Worm (Caenorhabditis elegans) whole organism, late embryonic: ENCODE measurements around the gene srx-131.

Source experiments
- F13H6.1 ChIP-seq: sonication (generic microtip); optimal IDR thresholded peaks from 2 replicates; lab custom pipeline; 2016; ENCODE audit warnings: missing genetic modification characterization, missing compliant biosample characterization
- K02D7.2 ChIP-seq: sonication (generic microtip); optimal IDR thresholded peaks from 2 replicates; lab custom pipeline; 2017; ENCODE audit warnings: mild to moderate bottlenecking, missing genetic modification characterization, missing compliant biosample characterization
- Y22D7AL.16 ChIP-seq: sonication (generic microtip); optimal IDR thresholded peaks from 2 replicates; lab custom pipeline; 2016; ENCODE audit warnings: missing genetic modification characterization, missing compliant biosample characterization
- ahr-1 ChIP-seq: sonication (generic microtip); optimal IDR thresholded peaks from 2 replicates; lab custom pipeline; 2016; ENCODE audit warnings: missing genetic modification characterization, missing compliant biosample characterization
- ama-1 ChIP-seq: fragments of 150-350 bp; optimal IDR thresholded peaks from 2 replicates; lab custom pipeline; 2014
- ceh-18 ChIP-seq: sonication (generic microtip); optimal IDR thresholded peaks from 2 replicates; lab custom pipeline; 2016; ENCODE audit warnings: missing genetic modification characterization, missing compliant biosample characterization
- ceh-19 ChIP-seq: fragments of 200-800 bp; sonication (Bioruptor generic); optimal IDR thresholded peaks from 2 replicates; lab custom pipeline; 2018; ENCODE audit warnings: mild to moderate bottlenecking, missing genetic modification characterization, missing compliant biosample characterization
- ets-4 ChIP-seq: sonication (generic microtip); optimal IDR thresholded peaks from 2 replicates; lab custom pipeline; 2016; ENCODE audit warnings: missing genetic modification characterization, missing compliant biosample characterization
- fkh-10 ChIP-seq: fragments of 150-350 bp; optimal IDR thresholded peaks from 2 replicates; lab custom pipeline; 2014; ENCODE audit warnings: missing biosample characterization, missing genetic modification reagents, missing genetic modification characterization
- hlh-15 ChIP-seq: sonication (generic microtip); optimal IDR thresholded peaks from 2 replicates; lab custom pipeline; 2016; ENCODE audit warnings: missing genetic modification characterization, missing compliant biosample characterization
- pha-2 ChIP-seq: sonication (generic microtip); optimal IDR thresholded peaks from 2 replicates; lab custom pipeline; 2017; ENCODE audit warnings: mild to moderate bottlenecking, missing genetic modification characterization, missing compliant biosample characterization
- pqm-1 ChIP-seq: sonication (generic microtip); optimal IDR thresholded peaks from 2 replicates; lab custom pipeline; 2016; ENCODE audit warnings: missing genetic modification characterization, missing compliant biosample characterization
- sox-4 ChIP-seq: sonication (generic microtip); optimal IDR thresholded peaks from 2 replicates; lab custom pipeline; 2017; ENCODE audit warnings: mild to moderate bottlenecking, missing genetic modification characterization, inconsistent platforms, missing compliant biosample characterization
- unc-55 ChIP-seq: sonication (generic microtip); optimal IDR thresholded peaks from 2 replicates; lab custom pipeline; 2017; ENCODE audit warnings: missing biosample characterization, missing genetic modification reagents, missing genetic modification characterization

DNA sequence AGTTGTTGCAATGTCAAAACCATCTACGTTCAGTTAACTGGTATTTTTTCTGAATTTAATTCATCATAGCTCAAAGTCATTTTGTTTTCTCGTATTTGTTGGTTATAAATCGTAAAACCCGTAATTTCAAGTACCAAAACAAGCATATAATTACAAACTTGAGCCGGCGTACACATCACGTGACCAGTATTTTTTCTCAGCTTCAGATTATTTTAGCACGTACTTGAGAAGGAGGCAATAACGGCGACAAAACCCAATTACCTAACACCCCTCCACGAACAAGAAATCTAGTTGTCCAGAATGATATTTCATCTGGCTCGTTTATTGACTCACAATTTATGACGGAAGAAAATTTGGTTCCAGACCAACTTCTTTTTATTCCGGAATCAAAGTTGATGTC, 13.7 kb downstream of the srx-131 start, which contains the start of gene srx-135:
- TF ChIP-seq ceh-19 (GFP tag; lab: Kevin White, UChicago) = no peak
- TF ChIP-seq unc-55 (GFP tag; lab: Kevin White, UChicago) = no peak
- TF ChIP-seq sox-4 = no peak
- no peak for TF ChIP-seq ets-4 (tag; lab: Kevin White, UChicago)
- TF ChIP-seq ceh-18 (tag; lab: Kevin White, UChicago) = no peak
- TF ChIP-seq ama-1 = no peak
- TF ChIP-seq pha-2 (tag; lab: Kevin White, UChicago) = no peak
- TF ChIP-seq fkh-10 (GFP tag; lab: Kevin White, UChicago) = no peak
- no peak for TF ChIP-seq ahr-1
- TF ChIP-seq hlh-15 (tag; lab: Kevin White, UChicago) = no peak
- no peak for TF ChIP-seq pqm-1 (tag; lab: Kevin White, UChicago)
- TF ChIP-seq Y22D7AL.16 = no peak
- no peak for TF ChIP-seq F13H6.1 (tag; lab: Kevin White, UChicago)
- no peak for TF ChIP-seq K02D7.2 (tag; lab: Kevin White, UChicago)
